Fruit fly (Drosophila melanogaster) whole organism, embryonic: ENCODE measurements around the gene CG7579.

Experiments used
- Aef1 ChIP-seq: fragments of 200-800 bp; sonication (Bioruptor generic); IDR thresholded peaks from 3 replicates; pipeline ENCODE4 v1.3.6; 2022; ENCODE audit warnings: missing biosample characterization, missing genetic modification characterization
- Atf6 ChIP-seq: fragments of 200-800 bp; sonication (Bioruptor generic); IDR thresholded peaks from 2 replicates; pipeline ENCODE4 v1.3.6; 2022; ENCODE audit warnings: missing biosample characterization, missing genetic modification characterization
- B-H2 ChIP-seq: fragments of 200-800 bp; sonication (Bioruptor generic); optimal IDR thresholded peaks from 2 replicates; lab custom pipeline; 2018; ENCODE audit warnings: missing biosample characterization, mild to moderate bottlenecking, missing genetic modification characterization
- CG11695 ChIP-seq: fragments of 200-800 bp; sonication (Bioruptor generic); IDR thresholded peaks from 3 replicates; pipeline ENCODE4 v1.3.6; 2022; ENCODE audit warnings: missing biosample characterization, missing genetic modification characterization
- CG12071 ChIP-seq: fragments of 200-800 bp; sonication (Bioruptor generic); optimal IDR thresholded peaks from 3 replicates; lab custom pipeline; 2018; ENCODE audit warnings: missing biosample characterization, mild to moderate bottlenecking, missing genetic modification characterization
- CG15514 ChIP-seq: fragments of 200-800 bp; sonication (Bioruptor generic); optimal IDR thresholded peaks from 3 replicates; lab custom pipeline; 2017; ENCODE audit warnings: missing biosample characterization, missing genetic modification characterization, mild to moderate bottlenecking, moderate library complexity, missing genetic modification reagents
- CG16815 ChIP-seq: fragments of 200-800 bp; sonication (Bioruptor generic); optimal IDR thresholded peaks from 3 replicates; lab custom pipeline; 2017; ENCODE audit warnings: missing biosample characterization, mild to moderate bottlenecking, missing genetic modification characterization
- CG17385 ChIP-seq: fragments of 200-800 bp; sonication (Bioruptor generic); optimal IDR thresholded peaks from 3 replicates; lab custom pipeline; 2018; ENCODE audit warnings: missing biosample characterization, mild to moderate bottlenecking, missing genetic modification characterization
- CG18476 ChIP-seq: fragments of 200-800 bp; sonication (Bioruptor generic); optimal IDR thresholded peaks from 2 replicates; lab custom pipeline; 2016; ENCODE audit warnings: missing biosample characterization, mild to moderate bottlenecking, missing genetic modification characterization
- CG18599 ChIP-seq: fragments of 200-800 bp; sonication (Bioruptor generic); optimal IDR thresholded peaks from 3 replicates; lab custom pipeline; 2017; ENCODE audit warnings: missing biosample characterization, missing genetic modification characterization, mild to moderate bottlenecking, moderate library complexity, missing genetic modification reagents
- CG18619 ChIP-seq: fragments of 200-800 bp; sonication (Bioruptor generic); optimal IDR thresholded peaks from 3 replicates; lab custom pipeline; 2017; ENCODE audit warnings: missing biosample characterization, mild to moderate bottlenecking, missing genetic modification characterization
- CG34224 ChIP-seq: fragments of 200-800 bp; sonication (Bioruptor generic); IDR thresholded peaks from 3 replicates; pipeline ENCODE4 v1.3.6; 2022; ENCODE audit warnings: missing biosample characterization, missing genetic modification characterization; ENCODE audit not compliant: partially characterized antibody
- CG4617 ChIP-seq: fragments of 200-800 bp; sonication (Bioruptor generic); optimal IDR thresholded peaks from 3 replicates; lab custom pipeline; 2016; ENCODE audit warnings: missing biosample characterization, missing genetic modification characterization, borderline replicate concordance
- CG6813 ChIP-seq: fragments of 200-800 bp; sonication (Bioruptor generic); optimal IDR thresholded peaks from 2 replicates; lab custom pipeline; 2017; ENCODE audit warnings: missing biosample characterization, missing genetic modification characterization, mild to moderate bottlenecking, moderate library complexity, missing genetic modification reagents
- CG7745 ChIP-seq: fragments of 200-800 bp; sonication (Bioruptor generic); optimal IDR thresholded peaks from 2 replicates; lab custom pipeline; 2018; ENCODE audit warnings: missing biosample characterization, mild to moderate bottlenecking, missing genetic modification characterization, moderate library complexity
- CG8388 ChIP-seq: fragments of 200-800 bp; sonication (Bioruptor generic); optimal IDR thresholded peaks from 2 replicates; lab custom pipeline; 2019; ENCODE audit warnings: missing biosample characterization, mild to moderate bottlenecking, missing genetic modification characterization, moderate library complexity
- CTCF ChIP-seq: fragments of 200-800 bp; sonication (Bioruptor generic); optimal IDR thresholded peaks from 2 replicates; lab custom pipeline; 2017; ENCODE audit warnings: missing biosample characterization, mild to moderate bottlenecking, missing genetic modification characterization, moderate library complexity
- Camta ChIP-seq: fragments of 200-800 bp; sonication (Bioruptor generic); optimal IDR thresholded peaks from 2 replicates; lab custom pipeline; 2016; ENCODE audit warnings: missing biosample characterization, missing genetic modification characterization
- Doc3 ChIP-seq: fragments of 200-800 bp; sonication (Bioruptor generic); IDR thresholded peaks from 3 replicates; pipeline ENCODE4 v1.3.6; 2022; ENCODE audit warnings: missing biosample characterization, missing genetic modification characterization; ENCODE audit not compliant: partially characterized antibody
- E2f2 ChIP-seq: fragments of 200-800 bp; sonication (Bioruptor generic); IDR thresholded peaks from 2 replicates; pipeline ENCODE4 v1.3.6; 2022; ENCODE audit warnings: missing biosample characterization, missing genetic modification characterization
- Fer1 ChIP-seq: fragments of 200-800 bp; sonication (Bioruptor generic); optimal IDR thresholded peaks from 2 replicates; lab custom pipeline; 2017; ENCODE audit warnings: missing biosample characterization, mild to moderate bottlenecking, missing genetic modification characterization
- Fer3 ChIP-seq: fragments of 200-800 bp; sonication (Bioruptor generic); optimal IDR thresholded peaks from 2 replicates; lab custom pipeline; 2018; ENCODE audit warnings: missing biosample characterization, mild to moderate bottlenecking, missing genetic modification characterization, moderate library complexity
- HHEX ChIP-seq: fragments of 200-800 bp; sonication (Bioruptor generic); optimal IDR thresholded peaks from 3 replicates; lab custom pipeline; 2017; ENCODE audit warnings: missing biosample characterization, mild to moderate bottlenecking, missing genetic modification characterization, missing genetic modification reagents
- HLH3B ChIP-seq: fragments of 200-800 bp; sonication (Bioruptor generic); IDR thresholded peaks from 2 replicates; pipeline ENCODE4 v1.3.6; 2022; ENCODE audit warnings: missing biosample characterization, missing genetic modification characterization
- Hey ChIP-seq: fragments of 200-800 bp; sonication (Bioruptor generic); optimal IDR thresholded peaks from 3 replicates; lab custom pipeline; 2018; ENCODE audit warnings: missing biosample characterization, mild to moderate bottlenecking, missing genetic modification characterization
- Hmr ChIP-seq: fragments of 200-800 bp; sonication (Bioruptor generic); optimal IDR thresholded peaks from 3 replicates; lab custom pipeline; 2017; ENCODE audit warnings: mild to moderate bottlenecking, missing biosample characterization, missing genetic modification reagents, missing genetic modification characterization
- Lpt ChIP-seq: fragments of >200 bp; optimal IDR thresholded peaks from 2 replicates; lab custom pipeline; 2018; ENCODE audit warnings: missing biosample characterization, missing genetic modification characterization
- Med ChIP-seq: fragments of 200-800 bp; sonication (Bioruptor generic); peaks from one replicate; lab custom pipeline; 2016; ENCODE audit warnings: missing biosample characterization, missing genetic modification characterization, mild to moderate bottlenecking, inconsistent platforms, moderate library complexity
- Meics ChIP-seq: fragments of 200-800 bp; sonication (Bioruptor generic); optimal IDR thresholded peaks from 2 replicates; lab custom pipeline; 2017; ENCODE audit warnings: missing biosample characterization, mild to moderate bottlenecking, missing genetic modification characterization
- NfI ChIP-seq: fragments of 200-800 bp; sonication (Bioruptor generic); optimal IDR thresholded peaks from 3 replicates; lab custom pipeline; 2018; ENCODE audit warnings: missing biosample characterization, mild to moderate bottlenecking, missing genetic modification characterization, moderate library complexity
- Rfx ChIP-seq: fragments of 200-800 bp; sonication (Bioruptor generic); IDR thresholded peaks from 2 replicates; pipeline ENCODE4 v1.3.6; 2022; ENCODE audit warnings: missing biosample characterization, missing genetic modification characterization
- Trl ChIP-seq, 3 experiments: fragments of >200 bp in 2 of 3; fragments of 200-800 bp in 1 of 3; sonication (Bioruptor generic) in 1 of 3; optimal IDR thresholded peaks; 2 replicates in 1 of 3; 3 replicates in 2 of 3; lab custom pipeline; 2016 to 2017; ENCODE audit warnings: missing biosample characterization in 1 of 3, missing genetic modification characterization in 1 of 3
- Xbp1 ChIP-seq: fragments of 200-800 bp; sonication (Bioruptor generic); optimal IDR thresholded peaks from 3 replicates; lab custom pipeline; 2016; ENCODE audit warnings: missing biosample characterization, mild to moderate bottlenecking, missing genetic modification characterization
- amos ChIP-seq: fragments of 200-800 bp; sonication (Bioruptor generic); IDR thresholded peaks from 2 replicates; pipeline ENCODE4 v1.3.6; 2022; ENCODE audit warnings: missing biosample characterization, missing genetic modification characterization; ENCODE audit not compliant: partially characterized antibody
- dysf ChIP-seq: fragments of 200-800 bp; sonication (Bioruptor generic); IDR thresholded peaks from 3 replicates; pipeline ENCODE4 v1.3.6; 2022; ENCODE audit warnings: missing biosample characterization, missing genetic modification characterization
- fd102C ChIP-seq: fragments of 200-800 bp; sonication (Bioruptor generic); optimal IDR thresholded peaks from 2 replicates; lab custom pipeline; 2018; ENCODE audit warnings: missing biosample characterization, mild to moderate bottlenecking, missing genetic modification characterization, moderate library complexity
- grn ChIP-seq: fragments of 200-800 bp; sonication (Bioruptor generic); optimal IDR thresholded peaks from 3 replicates; lab custom pipeline; 2017; ENCODE audit warnings: missing biosample characterization, missing genetic modification characterization
- gsb ChIP-seq: fragments of 200-800 bp; sonication (Bioruptor generic); IDR thresholded peaks from 2 replicates; pipeline ENCODE4 v1.3.6; 2022; ENCODE audit warnings: missing biosample characterization, missing genetic modification characterization
- hb ChIP-seq: fragments of 200-800 bp; sonication (Bioruptor generic); IDR thresholded peaks from 3 replicates; pipeline ENCODE4 v1.3.6; 2022; ENCODE audit warnings: missing biosample characterization, missing genetic modification characterization; ENCODE audit not compliant: partially characterized antibody
- her ChIP-seq: fragments of 200-800 bp; sonication (Bioruptor generic); optimal IDR thresholded peaks from 2 replicates; lab custom pipeline; 2016; ENCODE audit warnings: missing biosample characterization, missing genetic modification characterization
- lov ChIP-seq, 2 experiments: fragments of 200-800 bp in 1 of 2; fragments of >200 bp in 1 of 2; sonication (Bioruptor generic) in 1 of 2; IDR thresholded peaks in 1 of 2; optimal IDR thresholded peaks in 1 of 2; 2 replicates in 1 of 2; 3 replicates in 1 of 2; pipeline versions ENCODE4 v1.3.6 to Lab custom; 2017 to 2022; ENCODE audit warnings: missing biosample characterization in 1 of 2, missing genetic modification characterization in 1 of 2
- nmo ChIP-seq: fragments of 200-800 bp; sonication (Bioruptor generic); optimal IDR thresholded peaks from 2 replicates; lab custom pipeline; 2018; ENCODE audit warnings: missing biosample characterization, mild to moderate bottlenecking, missing genetic modification characterization, moderate library complexity
- otp ChIP-seq: fragments of 200-800 bp; sonication (Bioruptor generic); IDR thresholded peaks from 3 replicates; pipeline ENCODE4, ENCODE4 v1.3.6; 2022; ENCODE audit warnings: missing biosample characterization, missing genetic modification characterization
- pfk ChIP-seq: fragments of 200-800 bp; sonication (Bioruptor generic); optimal IDR thresholded peaks from 2 replicates; lab custom pipeline; 2018; ENCODE audit warnings: missing biosample characterization, mild to moderate bottlenecking, missing genetic modification characterization, moderate library complexity
- pho ChIP-seq: fragments of 200-800 bp; sonication (Bioruptor generic); optimal IDR thresholded peaks from 2 replicates; lab custom pipeline; 2016; ENCODE audit warnings: missing biosample characterization, missing genetic modification characterization
- seq ChIP-seq: fragments of 200-800 bp; sonication (Bioruptor generic); IDR thresholded peaks from 2 replicates; pipeline ENCODE4 v1.3.6; 2022; ENCODE audit warnings: missing biosample characterization, missing genetic modification characterization
- so ChIP-seq: fragments of 200-800 bp; sonication (Bioruptor generic); IDR thresholded peaks from 3 replicates; pipeline ENCODE4 v1.3.6; 2022; ENCODE audit warnings: missing biosample characterization, missing genetic modification characterization
- tap ChIP-seq: fragments of 200-800 bp; optimal IDR thresholded peaks from 3 replicates; lab custom pipeline; 2019; ENCODE audit warnings: missing biosample characterization, mild to moderate bottlenecking, missing genetic modification characterization, moderate library complexity
- wdn ChIP-seq: fragments of 200-800 bp; sonication (Bioruptor generic); IDR thresholded peaks from 2 replicates; pipeline ENCODE4 v1.3.6; 2022; ENCODE audit warnings: missing biosample characterization, missing genetic modification characterization

The CG7579 gene

dm6 chr3L:15689518-15689917 is 6.3 kb upstream of the CG7579 start:
- peak; percentile 50 for TF ChIP-seq fd102C (GFP tag; lab: Kevin White, UChicago)
- TF ChIP-seq Camta (GFP tag; lab: Kevin White, UChicago), result peak; percentile 1
- no peak for TF ChIP-seq Trl (optimal IDR thresholded peaks at IDR 0.05; lab: Kevin White, UChicago)
- TF ChIP-seq Trl (GFP tag; optimal IDR thresholded peaks at IDR 0.05; lab: Kevin White, UChicago), result peak; percentile 13
- TF ChIP-seq CG34224 (GFP tag; lab: Robert Waterston, UW), result no peak
- TF ChIP-seq Hey, result no peak
- TF ChIP-seq amos, result no peak
- TF ChIP-seq CG18476 (GFP tag; lab: Kevin White, UChicago), result no peak
- TF ChIP-seq Med (GFP tag; lab: Kevin White, UChicago), result peak; percentile 83
- peak; percentile 37 for TF ChIP-seq Hmr
- 0 out of 2 replicates have a peak, but pooled peaks have one; percentile 10 for TF ChIP-seq wdn (GFP tag; lab: Robert Waterston, UW)
- peak; percentile 20 for TF ChIP-seq CG15514 (GFP tag; lab: Kevin White, UChicago)
- no peak for TF ChIP-seq Doc3 (GFP tag; lab: Robert Waterston, UW)
- peak; percentile 52 for TF ChIP-seq CG6813 (GFP tag; lab: Kevin White, UChicago)
- no peak for TF ChIP-seq tap (tag; lab: Kevin White, UChicago)
- TF ChIP-seq Xbp1 (GFP tag; lab: Kevin White, UChicago), result no peak
- TF ChIP-seq CG16815 (GFP tag; lab: Kevin White, UChicago), result no peak
- TF ChIP-seq CG11695 (GFP tag; lab: Robert Waterston, UW), result peak; percentile 27; the same call in 1 of the 3 replicates
- peak; percentile 35 for TF ChIP-seq Meics (GFP tag; lab: Kevin White, UChicago)
- TF ChIP-seq pfk (GFP tag; lab: Kevin White, UChicago), result no peak
- TF ChIP-seq CG12071 (GFP tag; lab: Kevin White, UChicago), result peak; percentile 12
- 0 out of 2 replicates have a peak, but pooled peaks have one; percentile 11 for TF ChIP-seq HLH3B (GFP tag; lab: Robert Waterston, UW)
- TF ChIP-seq CTCF, result no peak
- TF ChIP-seq Lpt, result no peak
- no peak for TF ChIP-seq nmo (GFP tag; lab: Kevin White, UChicago)
- TF ChIP-seq her (GFP tag; lab: Kevin White, UChicago), result peak; percentile 24
- peak; percentile 52; the same call in 1 of the 2 replicates for TF ChIP-seq seq (GFP tag; lab: Robert Waterston, UW)
- no peak for TF ChIP-seq gsb
- TF ChIP-seq CG8388 (GFP tag; lab: Kevin White, UChicago), result no peak
- peak; percentile 18 for TF ChIP-seq CG17385 (GFP tag; lab: Kevin White, UChicago)
- TF ChIP-seq pho, result peak; percentile 18
- TF ChIP-seq lov (optimal IDR thresholded peaks at IDR 0.05; lab: Kevin White, UChicago), result no peak
- TF ChIP-seq lov (GFP tag; IDR thresholded peaks at IDR 0.05; lab: Robert Waterston, UW), result 0 out of 3 replicates have a peak, but pooled peaks have one; percentile 47
- peak; percentile 17 for TF ChIP-seq HHEX (GFP tag; lab: Kevin White, UChicago)
- TF ChIP-seq CG18619 (GFP tag; lab: Kevin White, UChicago), result peak; percentile 20
- peak; percentile 40; the same call in 1 of the 2 replicates for TF ChIP-seq Atf6
- no peak for TF ChIP-seq otp (GFP tag; lab: Robert Waterston, UW)
- no peak for TF ChIP-seq NfI (GFP tag; lab: Kevin White, UChicago)
- TF ChIP-seq so (GFP tag; lab: Robert Waterston, UW), result peak; percentile 54; the same call in 1 of the 3 replicates
- peak; percentile 8 for TF ChIP-seq Fer1 (GFP tag; lab: Kevin White, UChicago)
- peak; percentile 7; the same call in 1 of the 2 replicates for TF ChIP-seq Rfx (GFP tag; lab: Robert Waterston, UW)
- no peak for TF ChIP-seq Aef1 (GFP tag; lab: Robert Waterston, UW)
- TF ChIP-seq hb (GFP tag; lab: Robert Waterston, UW), result no peak
- TF ChIP-seq Fer3 (tag; lab: Kevin White, UChicago), result peak; percentile 17
- peak; percentile 30; the same call in 1 of the 2 replicates for TF ChIP-seq E2f2 (GFP tag; lab: Robert Waterston, UW)
- peak; percentile 41 for TF ChIP-seq B-H2 (GFP tag; lab: Kevin White, UChicago)
- no peak for TF ChIP-seq CG7745 (tag; lab: Kevin White, UChicago)
- TF ChIP-seq grn, result no peak
- TF ChIP-seq dysf (GFP tag; lab: Robert Waterston, UW), result peak; percentile 27; the same call in 1 of the 3 replicates
- TF ChIP-seq CG18599 (GFP tag; lab: Kevin White, UChicago), result peak; percentile 1
- no peak for TF ChIP-seq CG4617 (GFP tag; lab: Kevin White, UChicago)
